Worm (Caenorhabditis elegans): ENCODE measurements around the gene fipr-20.
A peak's percentile ranks its signal among the peaks of the same experiment; 100 is the strongest.

DNA sequence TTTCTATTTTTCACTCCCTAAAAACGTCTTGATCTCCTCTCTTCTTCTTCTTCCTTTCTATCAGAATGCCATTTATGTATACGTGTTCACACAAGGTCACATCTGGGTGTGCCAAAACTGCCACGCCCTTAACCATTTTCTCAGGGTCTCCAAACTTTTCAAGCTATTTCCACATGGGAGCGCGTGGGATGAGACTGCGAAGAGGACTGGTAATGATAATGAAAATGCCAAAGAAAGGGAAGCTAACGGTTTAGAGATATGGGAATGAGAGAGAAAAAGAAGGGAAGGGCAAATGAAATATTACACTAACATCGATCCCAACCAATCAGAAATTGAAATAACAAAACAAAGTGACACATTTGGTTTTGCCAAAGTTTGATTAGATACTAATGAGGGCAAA lies 26.1 kb upstream of the fipr-20 start:
- no peak for TF ChIP-seq madf-5 (GFP tag; IDR thresholded peaks at IDR 0.05)
- no peak for TF ChIP-seq T20F7.1 (GFP tag; optimal IDR thresholded peaks at IDR 0.05)
- peak in 1 of 2 experiments; percentile 69 for TF ChIP-seq unc-62 (GFP tag; optimal IDR thresholded peaks at IDR 0.05 in 1 of 2)
- no peak for TF ChIP-seq unc-62 (tag; optimal IDR thresholded peaks at IDR 0.05)
- no peak for TF ChIP-seq Y5F2A.4 (GFP tag; optimal IDR thresholded peaks at IDR 0.05)

Data from whole organism, L4 larva.